Fruit fly (Drosophila melanogaster) whole organism: ENCODE results near the gene Cpr65Ea.

ENCODE experiments used
- CG8478 ChIP-seq: fragments of >200 bp; optimal IDR thresholded peaks from 2 replicates; lab custom pipeline; 2018; ENCODE audit warnings: inconsistent platforms
- Dll ChIP-seq: fragments of >200 bp; optimal IDR thresholded peaks from 2 replicates; lab custom pipeline; 2017
- EcR ChIP-seq, 2 experiments: fragments of >200 bp; optimal IDR thresholded peaks; 2 replicates each; lab custom pipeline; 2017; ENCODE audit warnings: missing biosample characterization in 2 of 2, missing genetic modification characterization in 2 of 2, missing genetic modification reagents in 2 of 2
- pan ChIP-seq: fragments of >200 bp; optimal IDR thresholded peaks from 2 replicates; lab custom pipeline; 2017
- usp ChIP-seq: fragments of >200 bp; optimal IDR thresholded peaks from 2 replicates; lab custom pipeline; 2017; ENCODE audit warnings: missing biosample characterization, missing genetic modification characterization, mixed read lengths

dm6 chr3L:7069099-7069498 is 17.3 kb downstream of the Cpr65Ea start, which contains the start of gene CG32391:
- TF ChIP-seq pan (lab: Kevin White, UChicago) (no peak), usp (GFP tag; lab: Kevin White, UChicago) (no peak), EcR (GFP tag; optimal IDR thresholded peaks at IDR 0.05; lab: Kevin White, UChicago) (no peak), Dll (lab: Kevin White, UChicago) (no peak), CG8478 (lab: Kevin White, UChicago) (no peak)
